Fruit fly (Drosophila melanogaster) whole organism, embryonic: ENCODE measurements around the gene ssp.

Experiments used
- CG10321 ChIP-seq: fragments of 200-800 bp; sonication (Bioruptor generic); IDR thresholded peaks from 2 replicates; pipeline ENCODE4 v1.3.6; 2022; ENCODE audit warnings: missing biosample characterization, missing genetic modification characterization
- CG10979 ChIP-seq: fragments of 200-800 bp; sonication (Bioruptor generic); optimal IDR thresholded peaks from 2 replicates; lab custom pipeline; 2018; ENCODE audit warnings: missing biosample characterization, mild to moderate bottlenecking, missing genetic modification characterization, moderate library complexity
- CG12236 ChIP-seq: fragments of 200-800 bp; sonication (Bioruptor generic); optimal IDR thresholded peaks from 2 replicates; lab custom pipeline; 2016; ENCODE audit warnings: missing biosample characterization, missing genetic modification characterization
- CG13287 ChIP-seq: fragments of 200-800 bp; sonication (Bioruptor generic); IDR thresholded peaks from 2 replicates; pipeline ENCODE4 v1.3.6; 2022; ENCODE audit warnings: missing biosample characterization, missing genetic modification characterization; ENCODE audit not compliant: partially characterized antibody
- CG13624 ChIP-seq: fragments of 200-800 bp; sonication (Bioruptor generic); optimal IDR thresholded peaks from 2 replicates; lab custom pipeline; 2016; ENCODE audit warnings: missing biosample characterization, missing genetic modification characterization
- CG14050 ChIP-seq: fragments of 200-800 bp; sonication (Bioruptor generic); IDR thresholded peaks from 3 replicates; pipeline ENCODE4 v1.3.6; 2022; ENCODE audit warnings: missing biosample characterization, missing genetic modification characterization
- CG15696 ChIP-seq: fragments of 200-800 bp; sonication (Bioruptor generic); optimal IDR thresholded peaks from 2 replicates; lab custom pipeline; 2019; ENCODE audit warnings: missing biosample characterization, mild to moderate bottlenecking, missing genetic modification characterization, moderate library complexity
- CG16815 ChIP-seq: fragments of 200-800 bp; sonication (Bioruptor generic); optimal IDR thresholded peaks from 3 replicates; lab custom pipeline; 2017; ENCODE audit warnings: missing biosample characterization, mild to moderate bottlenecking, missing genetic modification characterization
- CG17568 ChIP-seq: fragments of 200-800 bp; sonication (Bioruptor generic); optimal IDR thresholded peaks from 2 replicates; lab custom pipeline; 2018; ENCODE audit warnings: missing biosample characterization, mild to moderate bottlenecking, missing genetic modification characterization, moderate library complexity
- CG2129 ChIP-seq: fragments of 200-800 bp; sonication (Bioruptor generic); IDR thresholded peaks from 2 replicates; pipeline ENCODE4 v1.3.6; 2022; ENCODE audit warnings: missing biosample characterization, missing genetic modification characterization; ENCODE audit not compliant: partially characterized antibody
- CG2202 ChIP-seq: fragments of 200-800 bp; sonication (Bioruptor generic); optimal IDR thresholded peaks from 2 replicates; lab custom pipeline; 2018; ENCODE audit warnings: missing biosample characterization, mild to moderate bottlenecking, missing genetic modification characterization
- CG3163 ChIP-seq: fragments of 200-800 bp; sonication (Bioruptor generic); optimal IDR thresholded peaks from 3 replicates; lab custom pipeline; 2016; ENCODE audit warnings: missing biosample characterization, missing genetic modification characterization
- CG3847 ChIP-seq: fragments of 200-800 bp; sonication (Bioruptor generic); IDR thresholded peaks from 2 replicates; pipeline ENCODE4 v1.3.6; 2022; ENCODE audit warnings: missing biosample characterization, missing genetic modification characterization
- CG4730 ChIP-seq: fragments of 200-800 bp; sonication (Bioruptor generic); IDR thresholded peaks from 2 replicates; pipeline ENCODE4 v1.3.6; 2022; ENCODE audit warnings: missing biosample characterization, missing genetic modification characterization
- CG6813 ChIP-seq: fragments of 200-800 bp; sonication (Bioruptor generic); optimal IDR thresholded peaks from 2 replicates; lab custom pipeline; 2017; ENCODE audit warnings: missing biosample characterization, missing genetic modification characterization, mild to moderate bottlenecking, moderate library complexity, missing genetic modification reagents
- CG7786 ChIP-seq: fragments of 200-800 bp; sonication (Bioruptor generic); optimal IDR thresholded peaks from 2 replicates; lab custom pipeline; 2016; ENCODE audit warnings: missing biosample characterization, missing genetic modification characterization
- CG9797 ChIP-seq: fragments of 200-800 bp; sonication (Bioruptor generic); optimal IDR thresholded peaks from 3 replicates; lab custom pipeline; 2018; ENCODE audit warnings: missing biosample characterization, mild to moderate bottlenecking, missing genetic modification characterization
- Camta ChIP-seq: fragments of 200-800 bp; sonication (Bioruptor generic); optimal IDR thresholded peaks from 2 replicates; lab custom pipeline; 2016; ENCODE audit warnings: missing biosample characterization, missing genetic modification characterization
- Deaf1 ChIP-seq: fragments of 200-800 bp; optimal IDR thresholded peaks from 3 replicates; lab custom pipeline; 2019; ENCODE audit warnings: missing biosample characterization, mild to moderate bottlenecking, missing genetic modification characterization, moderate library complexity
- Fer3 ChIP-seq: fragments of 200-800 bp; sonication (Bioruptor generic); optimal IDR thresholded peaks from 2 replicates; lab custom pipeline; 2018; ENCODE audit warnings: missing biosample characterization, mild to moderate bottlenecking, missing genetic modification characterization, moderate library complexity
- Gsc ChIP-seq: fragments of 200-800 bp; sonication (Bioruptor generic); IDR thresholded peaks from 2 replicates; pipeline ENCODE4 v1.3.6; 2022; ENCODE audit warnings: missing biosample characterization, missing genetic modification characterization
- HLH4C ChIP-seq: fragments of 200-800 bp; sonication (Bioruptor generic); IDR thresholded peaks from 3 replicates; pipeline ENCODE4 v1.3.6; 2022; ENCODE audit warnings: missing biosample characterization, missing genetic modification characterization; ENCODE audit not compliant: partially characterized antibody
- Hr3 ChIP-seq: fragments of 200-800 bp; sonication (Bioruptor generic); optimal IDR thresholded peaks from 3 replicates; lab custom pipeline; 2016; ENCODE audit warnings: missing biosample characterization, missing genetic modification characterization
- Hr78 ChIP-seq, 2 experiments: fragments of 200-800 bp in 1 of 2; fragments of >200 bp in 1 of 2; sonication (Bioruptor generic) in 1 of 2; optimal IDR thresholded peaks; 2 replicates each; lab custom pipeline; 2017 to 2019; ENCODE audit warnings: missing biosample characterization in 2 of 2, missing genetic modification characterization in 2 of 2, mild to moderate bottlenecking in 1 of 2, moderate library complexity in 1 of 2
- Hsf ChIP-seq: fragments of 200-800 bp; sonication (Bioruptor generic); optimal IDR thresholded peaks from 3 replicates; lab custom pipeline; 2016; ENCODE audit warnings: missing biosample characterization, missing genetic modification characterization
- Med ChIP-seq: fragments of 200-800 bp; sonication (Bioruptor generic); peaks from one replicate; lab custom pipeline; 2016; ENCODE audit warnings: missing biosample characterization, missing genetic modification characterization, mild to moderate bottlenecking, inconsistent platforms, moderate library complexity
- Nf-YA ChIP-seq: fragments of 200-800 bp; sonication (Bioruptor generic); IDR thresholded peaks from 2 replicates; pipeline ENCODE4 v1.3.6; 2022; ENCODE audit warnings: missing biosample characterization, missing genetic modification characterization
- br ChIP-seq: fragments of >200 bp; optimal IDR thresholded peaks from 2 replicates; lab custom pipeline; 2017
- ci ChIP-seq: fragments of 200-800 bp; sonication (Bioruptor generic); IDR thresholded peaks from 3 replicates; pipeline ENCODE4 v1.3.6; 2022; ENCODE audit warnings: missing biosample characterization, missing genetic modification characterization
- crol ChIP-seq: fragments of 200-800 bp; sonication (Bioruptor generic); IDR thresholded peaks from 2 replicates; pipeline ENCODE4 v1.3.6; 2022; ENCODE audit warnings: missing biosample characterization, missing genetic modification characterization
- dan ChIP-seq: fragments of 200-800 bp; sonication (Bioruptor generic); IDR thresholded peaks from 2 replicates; pipeline ENCODE4 v1.3.6; 2022; ENCODE audit warnings: missing biosample characterization, missing genetic modification characterization
- exex ChIP-seq: fragments of 200-800 bp; sonication (Bioruptor generic); optimal IDR thresholded peaks from 4 replicates; lab custom pipeline; 2018; ENCODE audit warnings: missing biosample characterization, mild to moderate bottlenecking, missing genetic modification characterization, moderate library complexity
- ftz-f1 ChIP-seq: fragments of 200-800 bp; sonication (Bioruptor generic); optimal IDR thresholded peaks from 2 replicates; lab custom pipeline; 2016; ENCODE audit warnings: missing biosample characterization, missing genetic modification characterization
- gem ChIP-seq: fragments of 200-800 bp; sonication (Bioruptor generic); optimal IDR thresholded peaks from 2 replicates; lab custom pipeline; 2019; ENCODE audit warnings: missing biosample characterization, mild to moderate bottlenecking, missing genetic modification characterization, moderate library complexity
- grau ChIP-seq: fragments of 200-800 bp; optimal IDR thresholded peaks from 3 replicates; lab custom pipeline; 2019; ENCODE audit warnings: missing biosample characterization, mild to moderate bottlenecking, missing genetic modification characterization, moderate library complexity
- grn ChIP-seq: fragments of 200-800 bp; sonication (Bioruptor generic); optimal IDR thresholded peaks from 3 replicates; lab custom pipeline; 2017; ENCODE audit warnings: missing biosample characterization, missing genetic modification characterization
- kni ChIP-seq: fragments of 200-800 bp; sonication (Bioruptor generic); optimal IDR thresholded peaks from 3 replicates; lab custom pipeline; 2017; ENCODE audit warnings: mild to moderate bottlenecking, missing biosample characterization, missing genetic modification reagents, missing genetic modification characterization
- lbe ChIP-seq: fragments of 200-800 bp; sonication (Bioruptor generic); optimal IDR thresholded peaks from 2 replicates; lab custom pipeline; 2016; ENCODE audit warnings: missing biosample characterization, mild to moderate bottlenecking, missing genetic modification characterization
- prd ChIP-seq, 3 experiments: fragments of >200 bp in 2 of 3; fragments of 200-800 bp in 1 of 3; sonication (Bioruptor generic) in 1 of 3; optimal IDR thresholded peaks in 2 of 3; IDR thresholded peaks in 1 of 3; 2 replicates in 2 of 3; 3 replicates in 1 of 3; pipeline versions ENCODE4 v1.3.6 to Lab custom; 2017 to 2022; ENCODE audit warnings: missing biosample characterization in 1 of 3, missing genetic modification characterization in 1 of 3
- ro ChIP-seq: fragments of 200-800 bp; sonication (Bioruptor generic); IDR thresholded peaks from 2 replicates; pipeline ENCODE4 v1.3.6; 2022; ENCODE audit warnings: missing biosample characterization, missing genetic modification characterization
- schlank ChIP-seq: fragments of 200-800 bp; sonication (Bioruptor generic); optimal IDR thresholded peaks from 2 replicates; lab custom pipeline; 2018; ENCODE audit warnings: missing biosample characterization, mild to moderate bottlenecking, missing genetic modification characterization
- sd ChIP-seq: fragments of 200-800 bp; sonication (Bioruptor generic); optimal IDR thresholded peaks from 3 replicates; lab custom pipeline; 2018; ENCODE audit warnings: missing biosample characterization, mild to moderate bottlenecking, missing genetic modification characterization, moderate library complexity
- sens ChIP-seq: fragments of 200-800 bp; sonication (Bioruptor generic); peaks from one replicate; lab custom pipeline; 2016; ENCODE audit warnings: missing biosample characterization, missing genetic modification characterization
- seq ChIP-seq: fragments of 200-800 bp; sonication (Bioruptor generic); IDR thresholded peaks from 2 replicates; pipeline ENCODE4 v1.3.6; 2022; ENCODE audit warnings: missing biosample characterization, missing genetic modification characterization
- shn ChIP-seq: fragments of 200-800 bp; sonication (Bioruptor generic); optimal IDR thresholded peaks from 3 replicates; lab custom pipeline; 2016; ENCODE audit warnings: missing biosample characterization, missing genetic modification characterization
- sima ChIP-seq: fragments of 200-800 bp; sonication (Bioruptor generic); optimal IDR thresholded peaks from 2 replicates; lab custom pipeline; 2016; ENCODE audit warnings: missing biosample characterization, missing genetic modification characterization
- so ChIP-seq: fragments of 200-800 bp; sonication (Bioruptor generic); IDR thresholded peaks from 3 replicates; pipeline ENCODE4 v1.3.6; 2022; ENCODE audit warnings: missing biosample characterization, missing genetic modification characterization
- toy ChIP-seq: fragments of 200-800 bp; sonication (Bioruptor generic); IDR thresholded peaks from 2 replicates; pipeline ENCODE4 v1.3.6; 2022; ENCODE audit warnings: missing biosample characterization, missing genetic modification characterization
- z ChIP-seq: fragments of 200-800 bp; sonication (Bioruptor generic); IDR thresholded peaks from 3 replicates; pipeline ENCODE4 v1.3.6; 2022; ENCODE audit warnings: missing biosample characterization, missing genetic modification characterization

ssp gene

DNA sequence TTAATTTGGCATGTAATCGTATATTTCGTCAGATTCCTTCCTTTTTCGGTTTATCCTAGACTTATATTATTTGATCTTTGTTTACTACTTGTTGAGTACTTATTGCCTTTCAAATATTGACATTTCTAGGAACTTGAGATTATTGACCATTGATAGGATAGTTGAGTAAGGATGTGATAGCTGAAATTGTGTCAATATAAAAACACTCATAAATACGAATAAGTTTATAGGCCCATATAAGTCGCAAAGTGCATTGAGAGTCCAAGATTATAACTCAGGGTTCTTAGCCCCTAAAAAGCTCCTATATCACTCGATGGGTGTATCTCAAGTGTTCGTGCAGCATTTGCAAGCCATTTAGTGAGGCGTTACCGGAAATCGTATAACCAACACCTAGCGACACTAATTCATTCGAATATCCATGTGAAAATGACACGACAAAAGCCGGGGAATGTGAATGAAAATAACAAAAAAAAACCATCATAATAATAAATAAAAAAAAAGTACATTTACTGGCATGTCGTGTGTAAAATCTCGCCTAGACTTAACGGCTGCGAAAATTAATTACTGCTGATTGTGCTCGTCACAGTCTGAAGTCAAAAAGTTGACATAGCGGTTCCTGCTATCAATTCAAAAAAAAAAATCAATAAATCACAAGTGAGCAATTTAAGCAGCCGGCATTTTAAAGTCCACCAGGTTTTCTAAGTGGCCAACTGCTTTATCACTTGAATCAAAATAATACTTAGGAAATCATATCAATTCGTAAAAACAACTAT lies 44.0 kb upstream of the ssp start:
- no peak for TF ChIP-seq HLH4C (GFP tag; lab: Robert Waterston, UW)
- no peak for TF ChIP-seq so (GFP tag; lab: Robert Waterston, UW)
- no peak for TF ChIP-seq lbe (GFP tag; lab: Kevin White, UChicago)
- TF ChIP-seq gem (tag; lab: Kevin White, UChicago), result no peak
- peak; percentile 18 for TF ChIP-seq CG15696 (tag; lab: Kevin White, UChicago)
- TF ChIP-seq ci (GFP tag; lab: Robert Waterston, UW), result no peak
- TF ChIP-seq exex (tag; lab: Kevin White, UChicago), result peak; percentile 71
- no peak for TF ChIP-seq CG14050 (GFP tag; lab: Robert Waterston, UW)
- no peak for TF ChIP-seq CG17568 (GFP tag; lab: Kevin White, UChicago)
- TF ChIP-seq z (GFP tag; lab: Robert Waterston, UW), result no peak
- no peak for TF ChIP-seq CG2129 (GFP tag; lab: Robert Waterston, UW)
- no peak for TF ChIP-seq CG6813 (GFP tag; lab: Kevin White, UChicago)
- TF ChIP-seq sens (GFP tag; lab: Kevin White, UChicago), result peak; percentile 55
- no peak for TF ChIP-seq CG10321
- TF ChIP-seq toy (GFP tag; lab: Robert Waterston, UW), result no peak
- TF ChIP-seq Deaf1, result no peak
- TF ChIP-seq CG10979 (tag; lab: Kevin White, UChicago), result no peak
- no peak for TF ChIP-seq CG3163
- no peak for TF ChIP-seq CG13624 (GFP tag; lab: Kevin White, UChicago)
- TF ChIP-seq CG12236 (GFP tag; lab: Kevin White, UChicago), result no peak
- no peak for TF ChIP-seq CG7786
- no peak for TF ChIP-seq CG13287 (GFP tag; lab: Robert Waterston, UW)
- TF ChIP-seq dan (GFP tag; lab: Robert Waterston, UW), result no peak
- no peak for TF ChIP-seq sima
- TF ChIP-seq seq (GFP tag; lab: Robert Waterston, UW), result no peak
- TF ChIP-seq CG4730 (GFP tag; lab: Robert Waterston, UW), result no peak

DNA sequence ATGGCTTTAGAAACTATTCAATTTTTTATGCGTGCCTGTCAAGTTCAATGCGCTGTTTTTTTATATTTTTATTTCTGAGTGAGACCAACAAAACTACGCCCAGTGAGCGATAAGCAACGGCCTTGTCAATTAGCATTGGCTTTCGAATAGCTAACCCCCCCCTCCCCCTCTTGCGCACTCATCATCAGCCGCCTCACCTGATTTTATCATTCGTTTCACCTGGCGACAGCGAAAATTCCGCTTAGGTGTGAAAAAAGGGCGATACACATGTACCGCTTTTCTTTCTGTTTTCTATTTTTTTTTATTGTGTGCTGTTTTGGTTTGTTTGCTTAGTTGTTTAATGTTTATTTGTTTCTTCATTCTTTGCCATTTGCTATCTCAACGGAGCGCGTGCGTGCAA lies 43.1 kb upstream of the ssp start:
- TF ChIP-seq ro (GFP tag; lab: Robert Waterston, UW) (no peak), ftz-f1 (peak; percentile 59), crol (GFP tag; lab: Robert Waterston, UW) (peak; percentile 62), CG4730 (GFP tag; lab: Robert Waterston, UW) (no peak), br (lab: Kevin White, UChicago) (no peak), schlank (tag; lab: Kevin White, UChicago) (no peak), CG9797 (GFP tag; lab: Kevin White, UChicago) (no peak), Camta (GFP tag; lab: Kevin White, UChicago) (no peak), grn (GFP tag; lab: Kevin White, UChicago) (peak; percentile 37), CG10321 (no peak), sd (tag; lab: Kevin White, UChicago) (peak; percentile 50), Gsc (GFP tag; lab: Robert Waterston, UW) (no peak), sens (GFP tag; lab: Kevin White, UChicago) (peak; percentile 57), Med (GFP tag; lab: Kevin White, UChicago) (peak; percentile 5)

DNA sequence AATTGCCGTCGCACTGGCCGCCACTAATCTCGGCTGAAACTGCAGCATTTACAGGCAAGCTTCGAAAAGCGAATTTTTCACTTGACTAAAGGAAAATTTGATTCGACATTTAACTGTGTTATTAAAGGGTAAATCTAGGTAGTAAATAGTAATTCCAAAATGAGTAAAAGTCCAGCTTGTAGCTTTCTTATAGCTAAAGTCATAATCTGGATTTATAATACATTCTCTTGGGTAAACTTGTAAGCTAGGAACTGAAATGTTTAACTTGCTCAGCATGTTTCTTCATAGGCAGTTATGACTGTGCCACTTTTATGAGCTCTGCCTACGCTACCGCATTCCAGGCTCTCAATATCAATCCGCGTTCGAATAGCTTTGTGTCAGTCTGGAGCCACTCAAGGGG lies 41.7 kb upstream of the ssp start:
- TF ChIP-seq Hr78 (GFP tag; optimal IDR thresholded peaks at IDR 0.05; lab: Kevin White, UChicago) (no peak), prd (optimal IDR thresholded peaks at IDR 0.05; lab: Kevin White, UChicago) (no peak), prd (GFP tag; IDR thresholded peaks at IDR 0.05; lab: Robert Waterston, UW) (0 out of 3 replicates have a peak, but pooled peaks have one; percentile 18), CG3847 (GFP tag; lab: Robert Waterston, UW) (no peak), Nf-YA (GFP tag; lab: Robert Waterston, UW) (no peak), kni (GFP tag; lab: Kevin White, UChicago) (no peak), Fer3 (tag; lab: Kevin White, UChicago) (no peak), CG16815 (GFP tag; lab: Kevin White, UChicago) (no peak), CG2202 (tag; lab: Kevin White, UChicago) (no peak), Hr3 (GFP tag; lab: Kevin White, UChicago) (no peak), sd (tag; lab: Kevin White, UChicago) (peak; percentile 39), shn (no peak), grau (tag; lab: Kevin White, UChicago) (peak; percentile 65), Hsf (GFP tag; lab: Kevin White, UChicago) (no peak)
